Fruit fly (Drosophila melanogaster) whole organism, embryonic: Measurements from ENCODE around the gene CCAP-R.
A peak's percentile ranks its signal among the peaks of the same experiment; 100 is the strongest.

Experiments
- Awh ChIP-seq: fragments of 200-800 bp; sonication (Bioruptor generic); IDR thresholded peaks from 2 replicates; pipeline ENCODE4, ENCODE4 v1.3.6; 2022; ENCODE audit warnings: missing biosample characterization, missing genetic modification characterization
- CG10147 ChIP-seq: fragments of 200-800 bp; sonication (Bioruptor generic); optimal IDR thresholded peaks from 2 replicates; lab custom pipeline; 2019; ENCODE audit warnings: missing biosample characterization, mild to moderate bottlenecking, missing genetic modification characterization, moderate library complexity
- CG10462 ChIP-seq: fragments of 200-800 bp; sonication (Bioruptor generic); optimal IDR thresholded peaks from 2 replicates; lab custom pipeline; 2016; ENCODE audit warnings: missing biosample characterization, missing genetic modification characterization
- CG10979 ChIP-seq: fragments of 200-800 bp; sonication (Bioruptor generic); optimal IDR thresholded peaks from 2 replicates; lab custom pipeline; 2018; ENCODE audit warnings: missing biosample characterization, mild to moderate bottlenecking, missing genetic modification characterization, moderate library complexity
- CG11398 ChIP-seq: fragments of 200-800 bp; sonication (Bioruptor generic); optimal IDR thresholded peaks from 2 replicates; lab custom pipeline; 2016; ENCODE audit warnings: missing biosample characterization, missing genetic modification characterization
- CG13894 ChIP-seq: fragments of 200-800 bp; sonication (Bioruptor generic); optimal IDR thresholded peaks from 3 replicates; lab custom pipeline; 2018; ENCODE audit warnings: missing biosample characterization, mild to moderate bottlenecking, missing genetic modification characterization, moderate library complexity
- CG1529 ChIP-seq: fragments of 200-800 bp; sonication (Bioruptor generic); optimal IDR thresholded peaks from 3 replicates; lab custom pipeline; 2018; ENCODE audit warnings: missing biosample characterization, missing genetic modification characterization
- CG18011 ChIP-seq: fragments of 200-800 bp; sonication (Bioruptor generic); optimal IDR thresholded peaks from 2 replicates; lab custom pipeline; 2017; ENCODE audit warnings: missing biosample characterization, missing genetic modification characterization, mild to moderate bottlenecking, moderate library complexity, missing genotype
- CG2120 ChIP-seq: fragments of 200-800 bp; sonication (Bioruptor generic); optimal IDR thresholded peaks from 3 replicates; lab custom pipeline; 2016; ENCODE audit warnings: missing biosample characterization, missing genetic modification characterization
- CG2202 ChIP-seq: fragments of 200-800 bp; sonication (Bioruptor generic); optimal IDR thresholded peaks from 2 replicates; lab custom pipeline; 2018; ENCODE audit warnings: missing biosample characterization, mild to moderate bottlenecking, missing genetic modification characterization
- CG34376 ChIP-seq: fragments of 200-800 bp; sonication (Bioruptor generic); optimal IDR thresholded peaks from 2 replicates; lab custom pipeline; 2018; ENCODE audit warnings: missing biosample characterization, mild to moderate bottlenecking, missing genetic modification characterization
- CG42726 ChIP-seq: fragments of 200-800 bp; sonication (Bioruptor generic); IDR thresholded peaks from 2 replicates; pipeline ENCODE4 v1.3.6; 2022; ENCODE audit warnings: missing biosample characterization, missing genetic modification characterization; ENCODE audit not compliant: partially characterized antibody
- CG4360 ChIP-seq: fragments of 200-800 bp; sonication (Bioruptor generic); IDR thresholded peaks from 2 replicates; pipeline ENCODE4 v1.3.6; 2022; ENCODE audit warnings: missing biosample characterization, missing genetic modification characterization
- CG5245 ChIP-seq: fragments of 200-800 bp; sonication (Bioruptor generic); optimal IDR thresholded peaks from 3 replicates; lab custom pipeline; 2016; ENCODE audit warnings: missing biosample characterization, missing genetic modification characterization
- CG5953 ChIP-seq: fragments of 200-800 bp; sonication (Bioruptor generic); IDR thresholded peaks from 2 replicates; pipeline ENCODE4 v1.3.6; 2022; ENCODE audit warnings: missing biosample characterization, missing genetic modification characterization
- CG6689 ChIP-seq: fragments of 200-800 bp; sonication (Bioruptor generic); IDR thresholded peaks from 2 replicates; pipeline ENCODE4 v1.3.6; 2022; ENCODE audit warnings: missing biosample characterization, missing genetic modification characterization
- CG6765 ChIP-seq: fragments of 200-800 bp; sonication (Bioruptor generic); optimal IDR thresholded peaks from 3 replicates; lab custom pipeline; 2017; ENCODE audit warnings: missing biosample characterization, mild to moderate bottlenecking, missing genetic modification characterization
- CG7271 ChIP-seq: fragments of 200-800 bp; sonication (Bioruptor generic); optimal IDR thresholded peaks from 2 replicates; lab custom pipeline; 2018; ENCODE audit warnings: missing biosample characterization, mild to moderate bottlenecking, missing genetic modification characterization, moderate library complexity
- CG8924 ChIP-seq: fragments of 200-800 bp; optimal IDR thresholded peaks from 3 replicates; lab custom pipeline; 2019; ENCODE audit warnings: missing biosample characterization, mild to moderate bottlenecking, missing genetic modification characterization, moderate library complexity
- CG9215 ChIP-seq: fragments of 200-800 bp; sonication (Bioruptor generic); IDR thresholded peaks from 2 replicates; pipeline ENCODE4 v1.3.6; 2022; ENCODE audit warnings: missing biosample characterization, missing genetic modification characterization
- Chrac-16 ChIP-seq: fragments of 200-800 bp; sonication (Bioruptor generic); optimal IDR thresholded peaks from 3 replicates; lab custom pipeline; 2016; ENCODE audit warnings: missing biosample characterization, missing genetic modification characterization
- E2f2 ChIP-seq: fragments of 200-800 bp; sonication (Bioruptor generic); IDR thresholded peaks from 2 replicates; pipeline ENCODE4 v1.3.6; 2022; ENCODE audit warnings: missing biosample characterization, missing genetic modification characterization
- ERR ChIP-seq: fragments of 200-800 bp; sonication (Bioruptor generic); optimal IDR thresholded peaks from 2 replicates; lab custom pipeline; 2016; ENCODE audit warnings: missing biosample characterization, missing genetic modification characterization
- HmgD ChIP-seq: fragments of 200-800 bp; sonication (Bioruptor generic); optimal IDR thresholded peaks from 3 replicates; lab custom pipeline; 2016; ENCODE audit warnings: missing biosample characterization, missing genetic modification characterization
- Hr3 ChIP-seq: fragments of 200-800 bp; sonication (Bioruptor generic); optimal IDR thresholded peaks from 3 replicates; lab custom pipeline; 2016; ENCODE audit warnings: missing biosample characterization, missing genetic modification characterization
- MBD-R2 ChIP-seq: fragments of 200-800 bp; sonication (Bioruptor generic); IDR thresholded peaks from 2 replicates; pipeline ENCODE4 v1.3.6; 2022; ENCODE audit warnings: missing biosample characterization, missing genetic modification characterization
- MTF-1 ChIP-seq: fragments of 200-800 bp; sonication (Bioruptor generic); optimal IDR thresholded peaks from 2 replicates; lab custom pipeline; 2018; ENCODE audit warnings: missing biosample characterization, mild to moderate bottlenecking, missing genetic modification characterization, borderline replicate concordance
- Nf-YC ChIP-seq: fragments of 200-800 bp; optimal IDR thresholded peaks from 3 replicates; lab custom pipeline; 2019; ENCODE audit warnings: missing biosample characterization, mild to moderate bottlenecking, missing genetic modification characterization, moderate library complexity
- Ravus ChIP-seq: fragments of 200-800 bp; sonication (Bioruptor generic); IDR thresholded peaks from 2 replicates; pipeline ENCODE4 v1.3.6; 2022; ENCODE audit warnings: missing biosample characterization, missing genetic modification characterization
- Side ChIP-seq: fragments of 200-800 bp; sonication (Bioruptor generic); optimal IDR thresholded peaks from 2 replicates; lab custom pipeline; 2016; ENCODE audit warnings: missing biosample characterization, missing genetic modification characterization
- Sin3A ChIP-seq: fragments of >200 bp; optimal IDR thresholded peaks from 2 replicates; lab custom pipeline; 2018
- al ChIP-seq: fragments of 200-800 bp; sonication (Bioruptor generic); IDR thresholded peaks from 2 replicates; pipeline ENCODE4 v1.3.6; 2022; ENCODE audit warnings: missing biosample characterization, missing genetic modification characterization
- ci ChIP-seq: fragments of 200-800 bp; sonication (Bioruptor generic); IDR thresholded peaks from 3 replicates; pipeline ENCODE4 v1.3.6; 2022; ENCODE audit warnings: missing biosample characterization, missing genetic modification characterization
- danr ChIP-seq: fragments of 200-800 bp; sonication (Bioruptor generic); IDR thresholded peaks from 2 replicates; pipeline ENCODE4 v1.3.6; 2022; ENCODE audit warnings: missing biosample characterization, missing genetic modification characterization
- dm ChIP-seq: fragments of 200-800 bp; sonication (Bioruptor generic); optimal IDR thresholded peaks from 3 replicates; lab custom pipeline; 2016; ENCODE audit warnings: missing biosample characterization, missing genetic modification characterization
- en ChIP-seq: fragments of 200-800 bp; sonication (Bioruptor generic); optimal IDR thresholded peaks from 2 replicates; lab custom pipeline; 2016; ENCODE audit warnings: missing biosample characterization, missing genetic modification characterization
- fd96Cb ChIP-seq: fragments of 200-800 bp; sonication (Bioruptor generic); optimal IDR thresholded peaks from 2 replicates; lab custom pipeline; 2018; ENCODE audit warnings: missing biosample characterization, mild to moderate bottlenecking, missing genetic modification characterization, moderate library complexity
- gro ChIP-seq: fragments of 200-800 bp; sonication (Bioruptor generic); optimal IDR thresholded peaks from 2 replicates; lab custom pipeline; 2016; ENCODE audit warnings: missing biosample characterization, missing genetic modification characterization
- ham ChIP-seq: fragments of 200-800 bp; sonication (Bioruptor generic); IDR thresholded peaks from 2 replicates; pipeline ENCODE4 v1.3.6; 2022; ENCODE audit warnings: missing biosample characterization, missing genetic modification characterization
- kay ChIP-seq: fragments of 200-800 bp; sonication (Bioruptor generic); optimal IDR thresholded peaks from 2 replicates; lab custom pipeline; 2016; ENCODE audit warnings: missing biosample characterization, missing genetic modification characterization
- lov ChIP-seq, 2 experiments: fragments of 200-800 bp in 1 of 2; fragments of >200 bp in 1 of 2; sonication (Bioruptor generic) in 1 of 2; IDR thresholded peaks in 1 of 2; optimal IDR thresholded peaks in 1 of 2; 2 replicates in 1 of 2; 3 replicates in 1 of 2; pipeline versions ENCODE4 v1.3.6 to Lab custom; 2017 to 2022; ENCODE audit warnings: missing biosample characterization in 1 of 2, missing genetic modification characterization in 1 of 2
- pum ChIP-seq: fragments of 200-800 bp; sonication (Bioruptor generic); optimal IDR thresholded peaks from 2 replicates; lab custom pipeline; 2016; ENCODE audit warnings: missing biosample characterization, missing genetic modification characterization
- pzg ChIP-seq: fragments of 200-800 bp; sonication (Bioruptor generic); optimal IDR thresholded peaks from 3 replicates; lab custom pipeline; 2018; ENCODE audit warnings: missing biosample characterization, mild to moderate bottlenecking, missing genetic modification characterization, moderate library complexity
- ro ChIP-seq: fragments of 200-800 bp; sonication (Bioruptor generic); IDR thresholded peaks from 2 replicates; pipeline ENCODE4 v1.3.6; 2022; ENCODE audit warnings: missing biosample characterization, missing genetic modification characterization
- scrt ChIP-seq: fragments of 200-800 bp; sonication (Bioruptor generic); optimal IDR thresholded peaks from 2 replicates; lab custom pipeline; 2018; ENCODE audit warnings: missing biosample characterization, mild to moderate bottlenecking, missing genetic modification characterization, moderate library complexity
- sim ChIP-seq: fragments of 200-800 bp; sonication (Bioruptor generic); IDR thresholded peaks from 2 replicates; pipeline ENCODE4 v1.3.6; 2022; ENCODE audit warnings: missing biosample characterization, missing genetic modification characterization
- slbo ChIP-seq: fragments of 200-800 bp; sonication (Bioruptor generic); IDR thresholded peaks from 2 replicates; pipeline ENCODE4 v1.3.6; 2022; ENCODE audit warnings: missing biosample characterization, missing genetic modification characterization
- so ChIP-seq: fragments of 200-800 bp; sonication (Bioruptor generic); IDR thresholded peaks from 3 replicates; pipeline ENCODE4 v1.3.6; 2022; ENCODE audit warnings: missing biosample characterization, missing genetic modification characterization
- tap ChIP-seq: fragments of 200-800 bp; optimal IDR thresholded peaks from 3 replicates; lab custom pipeline; 2019; ENCODE audit warnings: missing biosample characterization, mild to moderate bottlenecking, missing genetic modification characterization, moderate library complexity
- tin ChIP-seq: fragments of 200-800 bp; sonication (Bioruptor generic); optimal IDR thresholded peaks from 3 replicates; lab custom pipeline; 2016; ENCODE audit warnings: missing biosample characterization, missing genetic modification characterization
- yki ChIP-seq: fragments of >200 bp; optimal IDR thresholded peaks from 3 replicates; lab custom pipeline; 2018

CCAP-R gene

DNA sequence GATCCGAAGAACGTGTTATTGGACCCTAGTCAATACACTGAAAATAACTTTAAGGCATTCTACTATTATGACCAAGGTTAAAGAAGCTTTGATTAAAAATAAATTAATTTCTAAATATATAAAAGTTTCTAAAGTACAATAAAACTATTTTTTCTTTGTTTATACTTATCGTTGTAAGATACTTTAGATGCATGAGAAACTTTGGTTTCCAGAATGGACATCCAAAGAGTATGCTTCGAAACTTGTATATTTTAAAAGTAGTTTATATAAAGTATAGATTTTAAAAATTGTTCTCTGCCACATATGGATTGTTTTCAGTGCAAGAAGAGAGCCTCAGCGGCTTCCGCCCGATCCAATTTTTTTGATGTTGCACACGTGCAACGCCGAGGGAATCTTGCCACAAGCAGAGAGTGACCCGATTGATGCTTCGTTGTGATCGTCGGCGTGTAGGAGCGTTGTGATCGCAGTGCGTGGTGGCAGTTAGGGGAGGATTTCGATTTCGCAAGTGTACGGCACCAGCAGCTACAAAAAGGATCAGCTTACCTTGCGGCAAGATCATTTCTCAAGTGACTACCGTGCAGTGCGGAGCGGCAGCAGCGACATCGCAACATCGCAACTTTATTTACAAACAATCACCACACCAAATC is 41.1 kb upstream of the CCAP-R start (continued):
- no peak for TF ChIP-seq al
- 0 out of 3 replicates have a peak, but pooled peaks have one; percentile 8 for TF ChIP-seq ci (GFP tag; lab: Robert Waterston, UW)
- no peak for TF ChIP-seq CG4360
- no peak for TF ChIP-seq CG2120
- peak; percentile 23 for TF ChIP-seq Nf-YC (tag; lab: Kevin White, UChicago)
- TF ChIP-seq CG11398 (GFP tag; lab: Kevin White, UChicago) = no peak
- TF ChIP-seq E2f2 (GFP tag; lab: Robert Waterston, UW) = peak; percentile 50
- 0 out of 2 replicates have a peak, but pooled peaks have one; percentile 14 for TF ChIP-seq CG9215 (GFP tag; lab: Robert Waterston, UW)
- no peak for TF ChIP-seq pum
- TF ChIP-seq pzg = no peak
- peak; percentile 83 for TF ChIP-seq CG7271 (tag; lab: Kevin White, UChicago)
- no peak for TF ChIP-seq slbo (GFP tag; lab: Robert Waterston, UW)
- TF ChIP-seq CG13894 (tag; lab: Kevin White, UChicago) = no peak
- TF ChIP-seq CG1529 (GFP tag; lab: Kevin White, UChicago) = peak; percentile 83
- TF ChIP-seq ro (GFP tag; lab: Robert Waterston, UW) = no peak; the same call in 1 of the 2 replicates
- TF ChIP-seq CG2202 (tag; lab: Kevin White, UChicago) = peak; percentile 89
- TF ChIP-seq CG6765 (GFP tag; lab: Kevin White, UChicago) = no peak
- TF ChIP-seq Chrac-16 (GFP tag; lab: Kevin White, UChicago) = peak; percentile 80
- TF ChIP-seq ERR (GFP tag; lab: Kevin White, UChicago) = no peak
- TF ChIP-seq lov (optimal IDR thresholded peaks at IDR 0.05; lab: Kevin White, UChicago) = no peak
- TF ChIP-seq lov (GFP tag; IDR thresholded peaks at IDR 0.05; lab: Robert Waterston, UW) = peak; percentile 77; the same call in 2 of the 3 replicates
- TF ChIP-seq CG10147 (GFP tag; lab: Kevin White, UChicago) = no peak
- peak; percentile 95 for TF ChIP-seq CG8924 (tag; lab: Kevin White, UChicago)
- peak; percentile 87 for TF ChIP-seq CG10462 (GFP tag; lab: Kevin White, UChicago)
- TF ChIP-seq CG10979 (tag; lab: Kevin White, UChicago) = peak; percentile 92
- no peak for TF ChIP-seq CG18011 (GFP tag; lab: Kevin White, UChicago)
- peak; percentile 82 for TF ChIP-seq fd96Cb
- 0 out of 3 replicates have a peak, but pooled peaks have one; percentile 38 for TF ChIP-seq so (GFP tag; lab: Robert Waterston, UW)
- TF ChIP-seq tap (tag; lab: Kevin White, UChicago) = peak; percentile 65
- TF ChIP-seq Sin3A (lab: Kevin White, UChicago) = no peak
- TF ChIP-seq Awh = no peak
- TF ChIP-seq dm = no peak
- no peak for TF ChIP-seq HmgD (GFP tag; lab: Kevin White, UChicago)
- peak; percentile 81 for TF ChIP-seq tin
- TF ChIP-seq yki (lab: Kevin White, UChicago) = no peak
- TF ChIP-seq CG34376 (GFP tag; lab: Kevin White, UChicago) = no peak
- peak; percentile 84 for TF ChIP-seq CG6689 (GFP tag; lab: Robert Waterston, UW)
- no peak for TF ChIP-seq MBD-R2 (GFP tag; lab: Robert Waterston, UW)
- TF ChIP-seq kay (GFP tag; lab: Kevin White, UChicago) = peak; percentile 45
- peak; percentile 64 for TF ChIP-seq CG5245 (GFP tag; lab: Kevin White, UChicago)
- TF ChIP-seq danr (GFP tag; lab: Robert Waterston, UW) = peak; percentile 39; the same call in 1 of the 2 replicates
- no peak for TF ChIP-seq Ravus (GFP tag; lab: Robert Waterston, UW)
- peak; percentile 62; the same call in 1 of the 2 replicates for TF ChIP-seq sim (GFP tag; lab: Robert Waterston, UW)
- peak; percentile 77 for TF ChIP-seq Hr3 (GFP tag; lab: Kevin White, UChicago)
- TF ChIP-seq CG5953 (GFP tag; lab: Robert Waterston, UW) = no peak
- no peak for TF ChIP-seq en (GFP tag; lab: Kevin White, UChicago)
- TF ChIP-seq MTF-1 = peak; percentile 61
- no peak for TF ChIP-seq Side (GFP tag; lab: Kevin White, UChicago)
- TF ChIP-seq CG42726 (GFP tag; lab: Robert Waterston, UW) = no peak
- peak; percentile 11 for TF ChIP-seq scrt (GFP tag; lab: Kevin White, UChicago)
- TF ChIP-seq gro (GFP tag; lab: Kevin White, UChicago) = no peak
- no peak for TF ChIP-seq ham (GFP tag; lab: Robert Waterston, UW)
